Worm (Caenorhabditis elegans) whole organism, young adult: ENCODE data around the gene sre-5.
A peak's percentile ranks its signal among the peaks of the same experiment; 100 is the strongest.

ENCODE experiments used
- C17E4.6 ChIP-seq: fragments of 200-800 bp; sonication (Bioruptor generic); IDR thresholded peaks from 2 replicates; pipeline ENCODE4 v1.3.6; 2022; ENCODE audit warnings: missing genetic modification reagents, missing genetic modification characterization, missing compliant biosample characterization
- D2030.7 ChIP-seq: fragments of 200-800 bp; sonication (Bioruptor generic); IDR thresholded peaks from 2 replicates; pipeline ENCODE4 v1.3.6; 2022; ENCODE audit warnings: missing genetic modification reagents, missing genetic modification characterization, missing compliant biosample characterization
- F22D6.2 ChIP-seq: sonication (generic microtip); optimal IDR thresholded peaks from 2 replicates; lab custom pipeline; 2016; ENCODE audit warnings: mild to moderate bottlenecking, missing genetic modification characterization, missing compliant biosample characterization
- F49E8.2 ChIP-seq: sonication (generic microtip); optimal IDR thresholded peaks from 3 replicates; lab custom pipeline; 2017; ENCODE audit warnings: missing genetic modification characterization, mild to moderate bottlenecking, missing compliant biosample characterization, antibody characterized with exemption, moderate library complexity; ENCODE audit not compliant: insufficient read depth
- F52B5.7 ChIP-seq: sonication (generic microtip); optimal IDR thresholded peaks from 2 replicates; lab custom pipeline; 2016; ENCODE audit warnings: mild to moderate bottlenecking, missing genetic modification characterization, missing compliant biosample characterization
- F57A8.1 ChIP-seq: fragments of 200-800 bp; sonication (Bioruptor generic); optimal IDR thresholded peaks from 2 replicates; lab custom pipeline; 2018; ENCODE audit warnings: mild to moderate bottlenecking, missing genetic modification characterization, moderate library complexity, missing compliant biosample characterization
- Y56A3A.18 ChIP-seq: fragments of 200-800 bp; sonication (Bioruptor generic); IDR thresholded peaks from 2 replicates; pipeline ENCODE4 v1.3.6; 2022; ENCODE audit warnings: missing genetic modification reagents, missing genetic modification characterization, missing compliant biosample characterization
- Y67H2A.10 ChIP-seq: fragments of 200-800 bp; sonication (Bioruptor generic); conservative IDR thresholded peaks from 2 replicates; pipeline ENCODE4 v1.3.6; 2022; ENCODE audit warnings: missing genetic modification reagents, missing genetic modification characterization, missing compliant biosample characterization
- bed-1 ChIP-seq: fragments of 200-800 bp; sonication (Bioruptor generic); IDR thresholded peaks from 2 replicates; pipeline ENCODE4 v1.3.6; 2022; ENCODE audit warnings: missing genetic modification reagents, missing genetic modification characterization, missing compliant biosample characterization
- bed-2 ChIP-seq: fragments of 200-800 bp; sonication (Bioruptor generic); IDR thresholded peaks from 2 replicates; pipeline ENCODE4 v1.3.6; 2022; ENCODE audit warnings: missing genetic modification reagents, missing genetic modification characterization, missing compliant biosample characterization
- ceh-40 ChIP-seq: fragments of 200-800 bp; sonication (Bioruptor generic); IDR thresholded peaks from 2 replicates; pipeline ENCODE4 v1.3.6; 2022; ENCODE audit warnings: missing genetic modification characterization, missing compliant biosample characterization
- ceh-91 ChIP-seq: fragments of 200-800 bp; sonication (Bioruptor generic); IDR thresholded peaks from 2 replicates; pipeline ENCODE4 v1.3.6; 2022; ENCODE audit warnings: missing genetic modification reagents, missing genetic modification characterization, missing compliant biosample characterization
- dox-1 ChIP-seq: fragments of 200-800 bp; sonication (Bioruptor generic); IDR thresholded peaks from 2 replicates; pipeline ENCODE4 v1.3.6; 2022; ENCODE audit warnings: missing genetic modification reagents, missing genetic modification characterization, missing compliant biosample characterization
- dpff-1 ChIP-seq: sonication (generic microtip); optimal IDR thresholded peaks from 2 replicates; lab custom pipeline; 2017; ENCODE audit warnings: mild to moderate bottlenecking, missing genetic modification characterization, missing compliant biosample characterization
- efl-1 ChIP-seq: fragments of 150-350 bp; optimal IDR thresholded peaks from 2 replicates; lab custom pipeline; 2014; ENCODE audit warnings: missing biosample characterization, missing genetic modification reagents, missing genetic modification characterization
- egl-44 ChIP-seq: fragments of 200-800 bp; sonication (Bioruptor generic); IDR thresholded peaks from 2 replicates; pipeline ENCODE4 v1.3.6; 2022; ENCODE audit warnings: missing genetic modification reagents, missing genetic modification characterization, missing compliant biosample characterization
- hmg-1.2 ChIP-seq: fragments of 200-800 bp; sonication (Bioruptor generic); IDR thresholded peaks from 2 replicates; pipeline ENCODE4 v1.3.6; 2022; ENCODE audit warnings: missing genetic modification reagents, missing genetic modification characterization, missing compliant biosample characterization
- let-526 ChIP-seq: fragments of 200-800 bp; sonication (Bioruptor generic); IDR thresholded peaks from 2 replicates; pipeline ENCODE4 v1.3.6; 2022; ENCODE audit warnings: missing genetic modification reagents, missing genetic modification characterization, missing compliant biosample characterization
- lir-1 ChIP-seq: fragments of 200-800 bp; sonication (Bioruptor generic); conservative IDR thresholded peaks from 2 replicates; pipeline ENCODE4 v1.3.6; 2022; ENCODE audit warnings: missing genetic modification reagents, missing genetic modification characterization, missing compliant biosample characterization
- lsl-1 ChIP-seq: fragments of 200-800 bp; sonication (Bioruptor generic); optimal IDR thresholded peaks from 2 replicates; lab custom pipeline; 2018; ENCODE audit warnings: mild to moderate bottlenecking, missing genetic modification characterization, moderate library complexity, missing compliant biosample characterization
- madf-6 ChIP-seq: fragments of 200-800 bp; sonication (Bioruptor generic); IDR thresholded peaks from 2 replicates; pipeline ENCODE4 v1.3.6; 2022; ENCODE audit warnings: missing genetic modification reagents, missing genetic modification characterization, missing compliant biosample characterization
- madf-8 ChIP-seq: fragments of 200-800 bp; sonication (Bioruptor generic); conservative IDR thresholded peaks from 2 replicates; pipeline ENCODE4 v1.3.6; 2022; ENCODE audit warnings: missing genetic modification reagents, missing genetic modification characterization, missing compliant biosample characterization
- mcd-1 ChIP-seq: fragments of 200-800 bp; sonication (Bioruptor generic); IDR thresholded peaks from 2 replicates; pipeline ENCODE4 v1.3.6; 2022; ENCODE audit warnings: missing genetic modification reagents, missing genetic modification characterization, missing compliant biosample characterization
- nhr-27 ChIP-seq: fragments of 200-800 bp; sonication (Bioruptor generic); optimal IDR thresholded peaks from 2 replicates; lab custom pipeline; 2018; ENCODE audit warnings: mild to moderate bottlenecking, missing genetic modification characterization, moderate library complexity, missing compliant biosample characterization
- pha-4 ChIP-seq: fragments of 150-350 bp; sonication (generic microtip); optimal IDR thresholded peaks from 2 replicates; lab custom pipeline; 2014; ENCODE audit warnings: missing biosample characterization, missing genetic modification reagents, missing genetic modification characterization
- rec-8 ChIP-seq, 2 experiments: sonication (generic microtip); optimal IDR thresholded peaks; 2 replicates each; lab custom pipeline; 2016; ENCODE audit warnings: mild to moderate bottlenecking in 2 of 2, missing genetic modification characterization in 2 of 2, missing genetic modification reagents in 2 of 2, missing genotype in 2 of 2, missing biosample characterization in 1 of 2, missing compliant biosample characterization in 1 of 2, moderate library complexity in 1 of 2
- sdz-38 ChIP-seq: sonication (generic microtip); optimal IDR thresholded peaks from 2 replicates; lab custom pipeline; 2016; ENCODE audit warnings: missing genotype, missing genetic modification characterization, missing compliant biosample characterization
- snpc-1.3 ChIP-seq: sonication (generic microtip); optimal IDR thresholded peaks from 2 replicates; lab custom pipeline; 2017; ENCODE audit warnings: missing genetic modification characterization, mild to moderate bottlenecking, missing compliant biosample characterization, antibody characterized with exemption, moderate library complexity, missing genotype, missing genetic modification reagents; ENCODE audit not compliant: insufficient read depth
- snpc-4 ChIP-seq, 5 experiments: fragments of 150-350 bp in 1 of 5; sonication (generic microtip) in 4 of 5; optimal IDR thresholded peaks; 2 replicates each; lab custom pipeline; 2014 to 2018; ENCODE audit warnings: missing genetic modification characterization in 5 of 5, missing biosample characterization in 3 of 5, antibody characterized with exemption in 2 of 5, mild to moderate bottlenecking in 2 of 5, missing compliant biosample characterization in 2 of 5, missing genotype in 2 of 5, moderate library complexity in 2 of 5, missing genetic modification reagents in 1 of 5
- sptf-2 ChIP-seq: fragments of 200-800 bp; sonication (Bioruptor generic); optimal IDR thresholded peaks from 2 replicates; lab custom pipeline; 2018; ENCODE audit warnings: mild to moderate bottlenecking, missing genetic modification characterization, missing compliant biosample characterization

The sre-5 gene

ce11 chrIV:3531535-3531934 lies 33.5 kb upstream of the sre-5 start:
- TF ChIP-seq dpff-1 (no peak), rec-8 (tag; optimal IDR thresholded peaks at IDR 0.05; lab: Kevin White, UChicago) (no peak), sptf-2 (GFP tag; lab: Kevin White, UChicago) (no peak), F49E8.2 (tag; lab: Kevin White, UChicago) (no peak), F57A8.1 (GFP tag; lab: Kevin White, UChicago) (no peak), ceh-91 (GFP tag; lab: Robert Waterston, UW) (no peak), egl-44 (GFP tag; lab: Robert Waterston, UW) (no peak), D2030.7 (GFP tag; lab: Robert Waterston, UW) (no peak), bed-2 (GFP tag; lab: Robert Waterston, UW) (no peak), mcd-1 (GFP tag; lab: Robert Waterston, UW) (no peak)

ce11 chrIV:3532167-3532566 lies 32.8 kb upstream of the sre-5 start, which contains the start of gene M57.1:
M57.1 (plus strand) TSS chrIV:3532467.
- TF ChIP-seq lsl-1 (GFP tag; lab: Kevin White, UChicago) (no peak), D2030.7 (GFP tag; lab: Robert Waterston, UW) (no peak), lir-1 (GFP tag; lab: Robert Waterston, UW) (no peak), F22D6.2 (tag; lab: Kevin White, UChicago) (no peak), dpff-1 (no peak), pha-4 (tag; lab: Kevin White, UChicago) (no peak), nhr-27 (tag; lab: Kevin White, UChicago) (no peak), Y67H2A.10 (GFP tag; lab: Robert Waterston, UW) (no peak), F52B5.7 (tag; lab: Kevin White, UChicago) (no peak)
- TF ChIP-seq, all 124 proteins: peak for 0

ce11 chrIV:3532989-3533388 lies 32.0 kb upstream of the sre-5 start:
- TF ChIP-seq mcd-1 (GFP tag; lab: Robert Waterston, UW), result no peak
- peak; percentile 49; the same call in 1 of the 2 replicates for TF ChIP-seq hmg-1.2 (GFP tag; lab: Robert Waterston, UW)

- peak; percentile 71; the same call in 1 of the 2 replicates for TF ChIP-seq hmg-1.2 (GFP tag; lab: Robert Waterston, UW)
- TF ChIP-seq sdz-38 (tag; lab: Kevin White, UChicago), result no peak
- peak; percentile 68 for TF ChIP-seq madf-6 (GFP tag; lab: Robert Waterston, UW)
- peak; percentile 45 for TF ChIP-seq efl-1 (GFP tag; lab: Kevin White, UChicago)
- no peak for TF ChIP-seq Y56A3A.18 (GFP tag; lab: Robert Waterston, UW)
- TF ChIP-seq madf-8 (GFP tag; lab: Robert Waterston, UW), result 0 out of 2 replicates have a peak, but pooled peaks have one; percentile 28
- TF ChIP-seq mcd-1 (GFP tag; lab: Robert Waterston, UW), result peak; percentile 31; the same call in 1 of the 2 replicates
Measured at ce11 chrIV:3539253-3539652, 25.7 kb upstream of the sre-5 start.

- TF ChIP-seq bed-1 (no peak), Y56A3A.18 (GFP tag; lab: Robert Waterston, UW) (no peak), snpc-4 (GFP tag; optimal IDR thresholded peaks at IDR 0.05; lab: Kevin White, UChicago) (no peak), snpc-4 (tag; optimal IDR thresholded peaks at IDR 0.05; lab: Kevin White, UChicago) (no peak), dox-1 (no peak), snpc-1.3 (tag; lab: Kevin White, UChicago) (no peak), C17E4.6 (no peak), let-526 (GFP tag; lab: Robert Waterston, UW) (no peak), ceh-40 (GFP tag; lab: Robert Waterston, UW) (no peak)
Measured at ce11 chrIV:3539872-3540271, 25.1 kb upstream of the sre-5 start, which contains the start of gene B0212.3. B0212.3 (plus strand) TSS chrIV:3540172.
